Worm (Caenorhabditis elegans): ENCODE data around the gene T05G5.1.

T05G5.1 gene

DNA sequence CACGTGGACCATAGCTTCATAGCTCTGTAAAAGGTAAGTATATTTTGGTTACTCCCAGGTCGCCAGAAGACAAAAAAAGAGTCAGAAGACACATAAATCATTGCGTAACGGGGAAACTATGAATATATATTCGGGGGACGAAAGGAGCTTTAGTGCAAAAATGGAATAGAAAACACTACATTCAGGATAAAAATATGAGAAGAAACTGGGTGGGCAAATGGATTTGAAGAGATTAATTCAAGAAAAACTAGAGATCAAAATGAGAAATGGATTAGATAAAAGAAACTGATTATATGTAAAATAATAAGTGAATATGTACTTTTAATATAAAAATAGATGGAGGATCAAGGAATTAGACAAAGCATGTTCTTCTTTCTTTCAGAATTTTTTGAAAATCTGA lies 15.7 kb downstream of the T05G5.1 start, which contains the start of gene C07A9.12:
TSS of gene C07A9.12 (minus strand) at position 101 of the 400 bp plus-strand sequence.
- TF ChIP-seq let-526 (GFP tag; IDR thresholded peaks at IDR 0.05) = no peak
- no peak for TF ChIP-seq ztf-25 (GFP tag; IDR thresholded peaks at IDR 0.05)
- no peak for TF ChIP-seq Y67H2A.10 (GFP tag; conservative IDR thresholded peaks at IDR 0.05)
- TF ChIP-seq F10E7.11 (tag; optimal IDR thresholded peaks at IDR 0.05) = no peak
- no peak for TF ChIP-seq C17E4.6 (GFP tag; IDR thresholded peaks at IDR 0.05)
- TF ChIP-seq egl-18 (GFP tag; IDR thresholded peaks at IDR 0.05) = no peak
- no peak for TF ChIP-seq B0035.1 (tag; optimal IDR thresholded peaks at IDR 0.05)
- TF ChIP-seq madf-10 (tag; optimal IDR thresholded peaks at IDR 0.05) = no peak
- no peak for TF ChIP-seq athp-1 (tag; optimal IDR thresholded peaks at IDR 0.05)
- TF ChIP-seq bed-1 (GFP tag; IDR thresholded peaks at IDR 0.05) = no peak
- TF ChIP-seq snpc-1.1 (tag; optimal IDR thresholded peaks at IDR 0.05; ENCODE audit: insufficient read depth) = no peak
- no peak for TF ChIP-seq F37B4.10 (GFP tag; IDR thresholded peaks at IDR 0.05)
- no peak for TF ChIP-seq tlf-1 (GFP tag; optimal IDR thresholded peaks at IDR 0.05)
- no peak for TF ChIP-seq ama-1 (optimal IDR thresholded peaks at IDR 0.05)
- TF ChIP-seq ama-1 (GFP tag; optimal IDR thresholded peaks at IDR 0.05) = no peak
- TF ChIP-seq zfh-2 (GFP tag; conservative IDR thresholded peaks at IDR 0.05) = no peak
- TF ChIP-seq ztf-26 (tag; optimal IDR thresholded peaks at IDR 0.05) = no peak
- TF ChIP-seq snpc-3.4 (tag; optimal IDR thresholded peaks at IDR 0.05) = no peak
- no peak for TF ChIP-seq madf-6 (GFP tag; IDR thresholded peaks at IDR 0.05)

ce11 chrIII:9725114-9725513 lies 18.0 kb downstream of the T05G5.1 start, which contains the start of gene clec-162:
clec-162 (minus strand) TSS chrIII:9725214.
- TF ChIP-seq nhr-179 (tag; optimal IDR thresholded peaks at IDR 0.05) (no peak), ets-4 (GFP tag; optimal IDR thresholded peaks at IDR 0.05) (no peak), fkh-3 (tag; optimal IDR thresholded peaks at IDR 0.05) (no peak), dpl-1 (GFP tag; optimal IDR thresholded peaks at IDR 0.05) (no peak), tbx-9 (tag; optimal IDR thresholded peaks at IDR 0.05; ENCODE audit: borderline replicate concordance) (no peak), attf-3 (GFP tag; conservative IDR thresholded peaks at IDR 0.05) (no peak), F57C9.4 (tag; optimal IDR thresholded peaks at IDR 0.05) (no peak), rpc-1 (optimal IDR thresholded peaks at IDR 0.05) (no peak), rpc-1 (tag; optimal IDR thresholded peaks at IDR 0.05) (no peak), ceh-27 (GFP tag; optimal IDR thresholded peaks at IDR 0.05) (no peak)

ce11 chrIII:9721991-9722390 lies 21.1 kb downstream of the T05G5.1 start:
- TF ChIP-seq ceh-91 (GFP tag; IDR thresholded peaks at IDR 0.05) (no peak), Y53F4B.3 (GFP tag; IDR thresholded peaks at IDR 0.05) (no peak), F33H1.4 (GFP tag; IDR thresholded peaks at IDR 0.05) (no peak), tlf-1 (GFP tag; optimal IDR thresholded peaks at IDR 0.05) (no peak), zim-3 (tag; optimal IDR thresholded peaks at IDR 0.05) (no peak), attf-6 (GFP tag; IDR thresholded peaks at IDR 0.05) (no peak), nhr-80 (tag; optimal IDR thresholded peaks at IDR 0.05) (peak; percentile 92), snpc-4 (GFP tag; optimal IDR thresholded peaks at IDR 0.05) (no peak), snpc-4 (tag; optimal IDR thresholded peaks at IDR 0.05) (peak in 1 of 4 experiments; percentile 44)

DNA sequence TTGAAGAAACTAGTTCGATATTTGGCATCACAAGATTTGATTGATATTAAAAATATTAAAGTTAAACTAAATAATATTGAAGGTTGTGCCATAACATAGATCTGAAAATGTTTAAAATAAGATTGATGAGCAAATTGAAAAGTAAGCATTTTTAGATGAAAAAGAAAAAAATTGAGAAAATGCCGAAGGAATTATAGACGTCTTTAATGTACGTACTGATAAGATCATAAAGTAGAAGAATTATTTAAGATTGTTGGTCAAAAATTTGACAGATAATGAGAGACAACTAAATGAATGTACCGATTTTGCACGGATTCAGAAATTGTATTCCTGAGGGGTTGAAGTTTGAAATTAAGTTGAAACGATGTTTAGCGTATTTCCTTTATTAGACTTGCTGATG lies 22.9 kb downstream of the T05G5.1 start, which contains the start of gene ncx-7:
TSS of gene ncx-7 (minus strand) at position 101 of the 400 bp plus-strand sequence.
- peak; percentile 33 for TF ChIP-seq nhr-80 (tag; optimal IDR thresholded peaks at IDR 0.05)
- TF ChIP-seq nhr-120 (GFP tag; IDR thresholded peaks at IDR 0.05) = no peak

Measured in whole organism, young adult.